Fruit fly (Drosophila melanogaster) whole organism, embryonic: Measurements from ENCODE around the gene COX7AL2.

Experiments used
- Bgb ChIP-seq: fragments of 200-800 bp; sonication (Bioruptor generic); IDR thresholded peaks from 2 replicates; pipeline ENCODE4 v1.3.6; 2022; ENCODE audit warnings: missing biosample characterization, missing genetic modification characterization; ENCODE audit not compliant: partially characterized antibody
- CG10209 ChIP-seq: fragments of 200-800 bp; sonication (Bioruptor generic); optimal IDR thresholded peaks from 3 replicates; lab custom pipeline; 2017; ENCODE audit warnings: missing biosample characterization, mild to moderate bottlenecking, missing genetic modification characterization, missing genetic modification reagents
- CG10267 ChIP-seq: fragments of 200-800 bp; sonication (Bioruptor generic); optimal IDR thresholded peaks from 2 replicates; lab custom pipeline; 2018; ENCODE audit warnings: missing biosample characterization, mild to moderate bottlenecking, missing genetic modification characterization, moderate library complexity
- CG10654 ChIP-seq: fragments of 200-800 bp; sonication (Bioruptor generic); optimal IDR thresholded peaks from 2 replicates; lab custom pipeline; 2016; ENCODE audit warnings: missing biosample characterization, missing genetic modification characterization
- CG11504 ChIP-seq: fragments of 200-800 bp; sonication (Bioruptor generic); optimal IDR thresholded peaks from 3 replicates; lab custom pipeline; 2019; ENCODE audit warnings: missing biosample characterization, mild to moderate bottlenecking, missing genetic modification characterization, moderate library complexity
- CG12155 ChIP-seq: fragments of 200-800 bp; sonication (Bioruptor generic); optimal IDR thresholded peaks from 3 replicates; lab custom pipeline; 2016; ENCODE audit warnings: missing biosample characterization, missing genetic modification characterization
- CG14965 ChIP-seq: fragments of 200-800 bp; sonication (Bioruptor generic); optimal IDR thresholded peaks from 2 replicates; lab custom pipeline; 2016; ENCODE audit warnings: missing biosample characterization, missing genetic modification characterization, borderline replicate concordance
- CG15073 ChIP-seq: fragments of 200-800 bp; sonication (Bioruptor generic); optimal IDR thresholded peaks from 2 replicates; lab custom pipeline; 2016; ENCODE audit warnings: missing biosample characterization, missing genetic modification characterization
- CG15601 ChIP-seq: fragments of 200-800 bp; sonication (Bioruptor generic); optimal IDR thresholded peaks from 3 replicates; lab custom pipeline; 2019; ENCODE audit warnings: missing biosample characterization, mild to moderate bottlenecking, missing genetic modification characterization, moderate library complexity
- CG1602 ChIP-seq: fragments of 200-800 bp; sonication (Bioruptor generic); optimal IDR thresholded peaks from 3 replicates; lab custom pipeline; 2016; ENCODE audit warnings: missing biosample characterization, missing genetic modification characterization
- CG16813 ChIP-seq: fragments of 200-800 bp; sonication (Bioruptor generic); IDR thresholded peaks from 3 replicates; pipeline ENCODE4 v1.3.6; 2022; ENCODE audit warnings: missing biosample characterization, missing genetic modification characterization; ENCODE audit not compliant: partially characterized antibody
- CG16863 ChIP-seq: fragments of 200-800 bp; sonication (Bioruptor generic); optimal IDR thresholded peaks from 3 replicates; lab custom pipeline; 2016; ENCODE audit warnings: missing biosample characterization, missing genetic modification characterization
- CG17829 ChIP-seq: fragments of 200-800 bp; optimal IDR thresholded peaks from 2 replicates; lab custom pipeline; 2019; ENCODE audit warnings: missing biosample characterization, mild to moderate bottlenecking, missing genetic modification characterization, moderate library complexity
- CG18764 ChIP-seq: fragments of 200-800 bp; sonication (Bioruptor generic); optimal IDR thresholded peaks from 3 replicates; lab custom pipeline; 2016; ENCODE audit warnings: missing biosample characterization, missing genetic modification characterization
- CG2116 ChIP-seq: fragments of 200-800 bp; sonication (Bioruptor generic); optimal IDR thresholded peaks from 3 replicates; lab custom pipeline; 2018; ENCODE audit warnings: missing biosample characterization, mild to moderate bottlenecking, missing genetic modification characterization
- CG2712 ChIP-seq: fragments of 200-800 bp; optimal IDR thresholded peaks from 3 replicates; lab custom pipeline; 2019; ENCODE audit warnings: missing biosample characterization, mild to moderate bottlenecking, missing genetic modification characterization, moderate library complexity
- CG33213 ChIP-seq: fragments of 200-800 bp; sonication (Bioruptor generic); optimal IDR thresholded peaks from 3 replicates; lab custom pipeline; 2016; ENCODE audit warnings: missing biosample characterization, missing genetic modification characterization
- CG3407 ChIP-seq: fragments of 200-800 bp; sonication (Bioruptor generic); optimal IDR thresholded peaks from 2 replicates; lab custom pipeline; 2018; ENCODE audit warnings: missing biosample characterization, mild to moderate bottlenecking, missing genetic modification characterization
- CG4328 ChIP-seq: fragments of 200-800 bp; sonication (Bioruptor generic); optimal IDR thresholded peaks from 3 replicates; lab custom pipeline; 2017; ENCODE audit warnings: missing biosample characterization, missing genetic modification reagents, missing genetic modification characterization
- CG4617 ChIP-seq: fragments of 200-800 bp; sonication (Bioruptor generic); optimal IDR thresholded peaks from 3 replicates; lab custom pipeline; 2016; ENCODE audit warnings: missing biosample characterization, missing genetic modification characterization, borderline replicate concordance
- CG7745 ChIP-seq: fragments of 200-800 bp; sonication (Bioruptor generic); optimal IDR thresholded peaks from 2 replicates; lab custom pipeline; 2018; ENCODE audit warnings: missing biosample characterization, mild to moderate bottlenecking, missing genetic modification characterization, moderate library complexity
- CG9609 ChIP-seq: fragments of 200-800 bp; sonication (Bioruptor generic); optimal IDR thresholded peaks from 3 replicates; lab custom pipeline; 2016; ENCODE audit warnings: missing biosample characterization, missing genetic modification characterization
- CkIIα-i1 ChIP-seq: fragments of 200-800 bp; sonication (Bioruptor generic); IDR thresholded peaks from 2 replicates; pipeline ENCODE4 v1.3.6; 2022; ENCODE audit warnings: missing biosample characterization, missing genetic modification characterization
- CrebB ChIP-seq: fragments of 200-800 bp; sonication (Bioruptor generic); optimal IDR thresholded peaks from 3 replicates; lab custom pipeline; 2018; ENCODE audit warnings: missing biosample characterization, mild to moderate bottlenecking, missing genetic modification characterization
- D19A ChIP-seq: fragments of 200-800 bp; optimal IDR thresholded peaks from 3 replicates; lab custom pipeline; 2019; ENCODE audit warnings: missing biosample characterization, mild to moderate bottlenecking, missing genetic modification characterization, moderate library complexity
- Dbx ChIP-seq: fragments of 200-800 bp; sonication (Bioruptor generic); IDR thresholded peaks from 3 replicates; pipeline ENCODE4 v1.3.6; 2022; ENCODE audit warnings: missing biosample characterization, missing genetic modification characterization
- Dek ChIP-seq: fragments of 200-800 bp; sonication (Bioruptor generic); optimal IDR thresholded peaks from 3 replicates; lab custom pipeline; 2019; ENCODE audit warnings: missing biosample characterization, mild to moderate bottlenecking, missing genetic modification characterization, moderate library complexity
- Dfd ChIP-seq, 2 experiments: fragments of >200 bp; optimal IDR thresholded peaks; 2 replicates each; lab custom pipeline; 2017; ENCODE audit warnings: missing biosample characterization in 2 of 2, missing genetic modification characterization in 2 of 2
- E2f2 ChIP-seq: fragments of 200-800 bp; sonication (Bioruptor generic); IDR thresholded peaks from 2 replicates; pipeline ENCODE4 v1.3.6; 2022; ENCODE audit warnings: missing biosample characterization, missing genetic modification characterization
- HLHmδ ChIP-seq: fragments of 200-800 bp; sonication (Bioruptor generic); optimal IDR thresholded peaks from 2 replicates; lab custom pipeline; 2018; ENCODE audit warnings: missing biosample characterization, mild to moderate bottlenecking, missing genetic modification characterization, moderate library complexity
- Hand ChIP-seq: fragments of 200-800 bp; sonication (Bioruptor generic); optimal IDR thresholded peaks from 2 replicates; lab custom pipeline; 2017; ENCODE audit warnings: mild to moderate bottlenecking, missing biosample characterization, missing genetic modification reagents, missing genetic modification characterization
- Hr51 ChIP-seq, 2 experiments: fragments of 200-800 bp; sonication (Bioruptor generic); optimal IDR thresholded peaks; 2 replicates in 1 of 2; 3 replicates in 1 of 2; lab custom pipeline; 2016 to 2018; ENCODE audit warnings: missing biosample characterization in 2 of 2, missing genetic modification characterization in 2 of 2, mild to moderate bottlenecking in 1 of 2, moderate library complexity in 1 of 2
- Myb ChIP-seq: fragments of 200-800 bp; sonication (Bioruptor generic); optimal IDR thresholded peaks from 2 replicates; lab custom pipeline; 2016; ENCODE audit warnings: missing biosample characterization, missing genetic modification characterization
- NK7.1 ChIP-seq: fragments of 200-800 bp; sonication (Bioruptor generic); optimal IDR thresholded peaks from 3 replicates; lab custom pipeline; 2016; ENCODE audit warnings: missing biosample characterization, missing genetic modification characterization
- Sox102F ChIP-seq: fragments of 200-800 bp; sonication (Bioruptor generic); optimal IDR thresholded peaks from 2 replicates; lab custom pipeline; 2018; ENCODE audit warnings: missing biosample characterization, mild to moderate bottlenecking, missing genetic modification characterization, moderate library complexity
- YL-1 ChIP-seq: fragments of 200-800 bp; sonication (Bioruptor generic); optimal IDR thresholded peaks from 3 replicates; lab custom pipeline; 2017; ENCODE audit warnings: missing biosample characterization, mild to moderate bottlenecking, missing genetic modification characterization
- bbx ChIP-seq: fragments of 200-800 bp; sonication (Bioruptor generic); IDR thresholded peaks from 2 replicates; pipeline ENCODE4 v1.3.6; 2022; ENCODE audit warnings: missing biosample characterization, missing genetic modification characterization; ENCODE audit not compliant: partially characterized antibody
- ci ChIP-seq: fragments of 200-800 bp; sonication (Bioruptor generic); IDR thresholded peaks from 3 replicates; pipeline ENCODE4 v1.3.6; 2022; ENCODE audit warnings: missing biosample characterization, missing genetic modification characterization
- dmrt11E ChIP-seq: fragments of 200-800 bp; sonication (Bioruptor generic); optimal IDR thresholded peaks from 3 replicates; lab custom pipeline; 2018; ENCODE audit warnings: missing biosample characterization, mild to moderate bottlenecking, missing genetic modification characterization, moderate library complexity
- eyg ChIP-seq: fragments of 200-800 bp; sonication (Bioruptor generic); optimal IDR thresholded peaks from 3 replicates; lab custom pipeline; 2016; ENCODE audit warnings: missing biosample characterization, missing genetic modification characterization
- fu2 ChIP-seq: fragments of 200-800 bp; sonication (Bioruptor generic); optimal IDR thresholded peaks from 2 replicates; lab custom pipeline; 2016; ENCODE audit warnings: missing biosample characterization, missing genetic modification characterization
- hkb ChIP-seq, 2 experiments: fragments of 200-800 bp in 1 of 2; fragments of >200 bp in 1 of 2; sonication (Bioruptor generic) in 1 of 2; IDR thresholded peaks in 1 of 2; optimal IDR thresholded peaks in 1 of 2; 2 replicates each; pipeline versions ENCODE4 v1.3.6 to Lab custom; 2017 to 2022; ENCODE audit warnings: missing biosample characterization in 1 of 2, missing genetic modification characterization in 1 of 2
- inv ChIP-seq: fragments of 200-800 bp; sonication (Bioruptor generic); IDR thresholded peaks from 2 replicates; pipeline ENCODE4 v1.3.6; 2022; ENCODE audit warnings: missing biosample characterization, missing genetic modification characterization; ENCODE audit not compliant: partially characterized antibody
- jigr1 ChIP-seq: fragments of 200-800 bp; sonication (Bioruptor generic); IDR thresholded peaks from 3 replicates; pipeline ENCODE4 v1.3.6; 2022; ENCODE audit warnings: missing biosample characterization, missing genetic modification characterization
- maf-S ChIP-seq: fragments of 200-800 bp; sonication (Bioruptor generic); optimal IDR thresholded peaks from 2 replicates; lab custom pipeline; 2016; ENCODE audit warnings: missing biosample characterization, missing genetic modification characterization
- nau ChIP-seq: fragments of 200-800 bp; sonication (Bioruptor generic); optimal IDR thresholded peaks from 3 replicates; lab custom pipeline; 2017; ENCODE audit warnings: missing biosample characterization, mild to moderate bottlenecking, missing genetic modification characterization, missing genetic modification reagents
- onecut ChIP-seq: fragments of 200-800 bp; sonication (Bioruptor generic); IDR thresholded peaks from 2 replicates; pipeline ENCODE4 v1.3.6; 2022; ENCODE audit warnings: missing biosample characterization, missing genetic modification characterization

The COX7AL2 gene

DNA sequence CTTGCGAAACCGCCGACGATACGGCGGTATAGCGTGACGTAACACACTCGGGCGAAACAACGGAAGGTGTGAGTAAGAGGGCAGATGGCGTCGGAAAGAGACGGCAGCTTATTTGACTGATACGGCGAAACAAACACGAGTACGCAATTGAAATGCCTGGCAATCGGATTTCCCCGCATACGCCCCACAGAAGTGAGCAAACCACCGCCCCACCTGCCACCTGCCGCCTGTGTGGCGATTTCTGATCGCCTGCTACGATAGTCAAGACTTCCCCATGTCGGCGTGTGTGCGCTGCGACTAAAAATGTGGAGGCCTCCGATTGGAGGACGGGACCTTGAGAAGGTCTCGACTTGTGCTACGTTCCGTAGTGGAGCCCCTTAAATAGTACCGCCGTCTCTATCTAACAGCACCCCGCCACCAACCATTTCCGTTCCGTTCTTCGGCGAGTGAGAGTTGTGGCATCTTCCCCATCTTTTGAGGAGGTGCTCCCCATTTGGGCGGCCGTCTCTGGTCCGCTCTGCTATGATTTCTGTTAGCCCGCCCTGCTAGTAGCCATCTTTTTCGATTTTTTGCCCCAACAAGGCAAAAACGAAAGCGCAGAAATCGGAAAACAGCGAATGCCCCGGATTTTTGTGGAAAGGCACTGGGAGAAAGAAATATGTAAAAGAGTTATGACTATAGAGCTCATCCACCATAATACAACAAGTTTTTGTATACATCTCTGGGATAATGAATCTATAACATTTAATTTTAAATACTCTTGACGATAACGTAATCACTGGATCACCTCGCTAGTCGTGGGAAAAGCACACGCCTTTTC, 1.1 kb upstream of the COX7AL2 start (continued):
- TF ChIP-seq CG14965 (GFP tag; lab: Kevin White, UChicago) (no peak), CG10209 (GFP tag; lab: Kevin White, UChicago) (peak; percentile 88), HLHmδ (GFP tag; lab: Kevin White, UChicago) (peak; percentile 65), CG4328 (GFP tag; lab: Kevin White, UChicago) (peak; percentile 54), CG33213 (peak; percentile 88), dmrt11E (peak; percentile 84), Dek (tag; lab: Kevin White, UChicago) (peak; percentile 71), eyg (GFP tag; lab: Kevin White, UChicago) (peak; percentile 80), fu2 (peak; percentile 70), CG4617 (peak; percentile 57), CG1602 (peak; percentile 86), nau (peak; percentile 74), CrebB (tag; lab: Kevin White, UChicago) (peak; percentile 78), CG9609 (peak; percentile 89), onecut (GFP tag; lab: Robert Waterston, UW) (peak; percentile 93), CG16813 (GFP tag; lab: Robert Waterston, UW) (no peak), YL-1 (GFP tag; lab: Kevin White, UChicago) (no peak), CG10654 (peak; percentile 81), Dbx (GFP tag; lab: Robert Waterston, UW) (no peak), CG16863 (peak; percentile 85), CG7745 (no peak), CG2712 (tag; lab: Kevin White, UChicago) (peak; percentile 91), CG11504 (tag; lab: Kevin White, UChicago) (peak; percentile 91), Sox102F (GFP tag; lab: Kevin White, UChicago) (peak; percentile 89), CkIIα-i1 (no peak), CG15601 (tag; lab: Kevin White, UChicago) (peak; percentile 84), maf-S (GFP tag; lab: Kevin White, UChicago) (peak; percentile 82), bbx (no peak), jigr1 (GFP tag; lab: Robert Waterston, UW) (no peak), CG2116 (GFP tag; lab: Kevin White, UChicago) (peak; percentile 53), CG17829 (tag; lab: Kevin White, UChicago) (peak; percentile 84), CG15073 (GFP tag; lab: Kevin White, UChicago) (peak; percentile 32), E2f2 (no peak), CG10267 (tag; lab: Kevin White, UChicago) (peak; percentile 77), inv (no peak), CG18764 (peak; percentile 81), Hr51 (GFP tag; optimal IDR thresholded peaks at IDR 0.05; lab: Kevin White, UChicago) (peak; percentile 66 to 88), Hand (peak; percentile 50), hkb (optimal IDR thresholded peaks at IDR 0.05; lab: Kevin White, UChicago) (no peak), hkb (GFP tag; IDR thresholded peaks at IDR 0.05; lab: Robert Waterston, UW) (no peak), CG3407 (GFP tag; lab: Kevin White, UChicago) (peak; percentile 83), D19A (tag; lab: Kevin White, UChicago) (peak; percentile 85), Bgb (GFP tag; lab: Robert Waterston, UW) (no peak), NK7.1 (peak; percentile 75), CG12155 (peak; percentile 79), ci (GFP tag; lab: Robert Waterston, UW) (no peak), Myb (GFP tag; lab: Kevin White, UChicago) (peak; percentile 60), Dfd (GFP tag; optimal IDR thresholded peaks at IDR 0.05; lab: Kevin White, UChicago) (no peak)
